Worm (Caenorhabditis elegans) whole organism, young adult: ENCODE data around the gene npp-18.

Experiments used
- K11D2.4 ChIP-seq: fragments of 200-800 bp; sonication (Bioruptor generic); IDR thresholded peaks from 2 replicates; pipeline ENCODE4 v1.3.6; 2022; ENCODE audit warnings: missing genetic modification reagents, missing genetic modification characterization, missing compliant biosample characterization
- Y56A3A.18 ChIP-seq: fragments of 200-800 bp; sonication (Bioruptor generic); IDR thresholded peaks from 2 replicates; pipeline ENCODE4 v1.3.6; 2022; ENCODE audit warnings: missing genetic modification reagents, missing genetic modification characterization, missing compliant biosample characterization
- Y79H2A.3 ChIP-seq: fragments of 200-800 bp; sonication (Bioruptor generic); conservative IDR thresholded peaks from 2 replicates; pipeline ENCODE4 v1.3.6; 2022; ENCODE audit warnings: missing genetic modification reagents, missing genetic modification characterization, missing compliant biosample characterization
- athp-1 ChIP-seq: sonication (generic microtip); optimal IDR thresholded peaks from 2 replicates; lab custom pipeline; 2017; ENCODE audit warnings: mild to moderate bottlenecking, missing genetic modification characterization, missing compliant biosample characterization
- ceh-27 ChIP-seq: fragments of 200-800 bp; sonication (Bioruptor generic); optimal IDR thresholded peaks from 2 replicates; lab custom pipeline; 2018; ENCODE audit warnings: mild to moderate bottlenecking, missing genetic modification characterization, moderate library complexity, missing compliant biosample characterization
- dpl-1 ChIP-seq: fragments of 150-350 bp; optimal IDR thresholded peaks from 2 replicates; lab custom pipeline; 2014; ENCODE audit warnings: missing biosample characterization, missing genetic modification reagents, missing genetic modification characterization
- lin-35 ChIP-seq, 3 experiments: fragments of 150-350 bp in 2 of 3; sonication (generic microtip) in 1 of 3; optimal IDR thresholded peaks; 2 replicates each; lab custom pipeline; 2014 to 2018; ENCODE audit warnings: missing biosample characterization in 3 of 3, missing genetic modification characterization in 3 of 3, missing genetic modification reagents in 3 of 3
- nhr-120 ChIP-seq: fragments of 200-800 bp; sonication (Bioruptor generic); IDR thresholded peaks from 2 replicates; pipeline ENCODE4 v1.3.6; 2022; ENCODE audit warnings: missing genetic modification characterization, missing compliant biosample characterization
- nhr-80 ChIP-seq: sonication (generic microtip); optimal IDR thresholded peaks from 2 replicates; lab custom pipeline; 2016; ENCODE audit warnings: missing genetic modification characterization, missing compliant biosample characterization
- pha-4 ChIP-seq: fragments of 150-350 bp; sonication (generic microtip); optimal IDR thresholded peaks from 2 replicates; lab custom pipeline; 2014; ENCODE audit warnings: missing biosample characterization, missing genetic modification reagents, missing genetic modification characterization
- snpc-4 ChIP-seq, 5 experiments: fragments of 150-350 bp in 1 of 5; sonication (generic microtip) in 4 of 5; optimal IDR thresholded peaks; 2 replicates each; lab custom pipeline; 2014 to 2018; ENCODE audit warnings: missing genetic modification characterization in 5 of 5, missing biosample characterization in 3 of 5, antibody characterized with exemption in 2 of 5, mild to moderate bottlenecking in 2 of 5, missing compliant biosample characterization in 2 of 5, missing genotype in 2 of 5, moderate library complexity in 2 of 5, missing genetic modification reagents in 1 of 5
- unc-130 ChIP-seq: sonication (generic microtip); optimal IDR thresholded peaks from 2 replicates; lab custom pipeline; 2016; ENCODE audit warnings: missing genetic modification reagents, missing genetic modification characterization, missing compliant biosample characterization
- unc-62 ChIP-seq: fragments of 150-350 bp; optimal IDR thresholded peaks from 2 replicates; lab custom pipeline; 2014; ENCODE audit warnings: missing biosample characterization, missing genetic modification reagents, missing genetic modification characterization

- TF ChIP-seq dpl-1 (GFP tag; lab: Kevin White, UChicago) = no peak
- TF ChIP-seq Y79H2A.3 (GFP tag; lab: Robert Waterston, UW) = no peak
- peak in 1 of 3 experiments; percentile 58 for TF ChIP-seq lin-35 (GFP tag; optimal IDR thresholded peaks at IDR 0.05; lab: Kevin White, UChicago)
- peak; percentile 61 for TF ChIP-seq ceh-27
- no peak for TF ChIP-seq snpc-4 (GFP tag; optimal IDR thresholded peaks at IDR 0.05; lab: Kevin White, UChicago)
- no peak for TF ChIP-seq snpc-4 (tag; optimal IDR thresholded peaks at IDR 0.05; lab: Kevin White, UChicago)
- 0 out of 2 replicates have a peak, but pooled peaks have one; percentile 45 for TF ChIP-seq K11D2.4 (GFP tag; lab: Robert Waterston, UW)
- no peak for TF ChIP-seq Y56A3A.18 (GFP tag; lab: Robert Waterston, UW)
- peak; percentile 37 for TF ChIP-seq nhr-80
- no peak for TF ChIP-seq unc-130
- no peak for TF ChIP-seq nhr-120
- no peak for TF ChIP-seq unc-62
- no peak for TF ChIP-seq athp-1 (tag; lab: Kevin White, UChicago)
- no peak for TF ChIP-seq pha-4 (tag; lab: Kevin White, UChicago)
These were observed 20.9 kb upstream of the npp-18 start for ce11 chrIII:13275784-13276183.
